Worm (Caenorhabditis elegans): ENCODE measurements around the gene C50F4.9.
A peak's percentile ranks its signal among the peaks of the same experiment; 100 is the strongest.

The C50F4.9 gene

ce11 chrV:9503152-9503817, 20.7 kb downstream of the C50F4.9 start:
- peak; percentile 76 for TF ChIP-seq nhr-129 (tag; optimal IDR thresholded peaks at IDR 0.05)
- peak; percentile 54 for TF ChIP-seq lin-13 (GFP tag; optimal IDR thresholded peaks at IDR 0.05)
- no peak for TF ChIP-seq skn-1 (tag; optimal IDR thresholded peaks at IDR 0.05)
- TF ChIP-seq crh-2 (tag; optimal IDR thresholded peaks at IDR 0.05), result peak; percentile 38
- no peak for TF ChIP-seq mab-5 (tag; optimal IDR thresholded peaks at IDR 0.05)
- peak; percentile 95 for TF ChIP-seq snpc-4 (tag; optimal IDR thresholded peaks at IDR 0.05)
- peak; percentile 75 for TF ChIP-seq sma-3 (GFP tag; optimal IDR thresholded peaks at IDR 0.05)
- TF ChIP-seq peb-1 (tag; optimal IDR thresholded peaks at IDR 0.05), result no peak
- peak; percentile 60 for TF ChIP-seq Y55F3AM.14 (GFP tag; optimal IDR thresholded peaks at IDR 0.05)
- no peak for TF ChIP-seq unc-39 (tag; optimal IDR thresholded peaks at IDR 0.05)
- peak; percentile 57 for TF ChIP-seq F13H6.1 (tag; optimal IDR thresholded peaks at IDR 0.05)
- peak; percentile 54 to 56 for TF ChIP-seq lsy-2 (tag; optimal IDR thresholded peaks at IDR 0.05)
- no peak for TF ChIP-seq unc-55 (GFP tag; optimal IDR thresholded peaks at IDR 0.05)
- TF ChIP-seq zag-1 (tag; optimal IDR thresholded peaks at IDR 0.05), result no peak
- peak; percentile 34 for TF ChIP-seq sem-4 (tag; optimal IDR thresholded peaks at IDR 0.05)
- peak; percentile 66 for TF ChIP-seq gmeb-1 (tag; optimal IDR thresholded peaks at IDR 0.05)
- peak; percentile 45 for TF ChIP-seq ztf-4 (tag; optimal IDR thresholded peaks at IDR 0.05)
- TF ChIP-seq elt-3 (tag; optimal IDR thresholded peaks at IDR 0.05), result no peak
- TF ChIP-seq sma-9 (GFP tag; optimal IDR thresholded peaks at IDR 0.05), result peak; percentile 59
- no peak for TF ChIP-seq sma-9 (tag; optimal IDR thresholded peaks at IDR 0.05)
- peak; percentile 51 for TF ChIP-seq lin-11 (tag; optimal IDR thresholded peaks at IDR 0.05)
- peak; percentile 44 for TF ChIP-seq fos-1 (tag; optimal IDR thresholded peaks at IDR 0.05)
- no peak for TF ChIP-seq mbf-1 (tag; optimal IDR thresholded peaks at IDR 0.05)
- TF ChIP-seq nhr-23 (tag; optimal IDR thresholded peaks at IDR 0.05), result no peak
- peak; percentile 54 for TF ChIP-seq nhr-25 (tag; optimal IDR thresholded peaks at IDR 0.05)
- no peak for TF ChIP-seq unc-62 (GFP tag; optimal IDR thresholded peaks at IDR 0.05)
- peak; percentile 71 for TF ChIP-seq nhr-21 (tag; optimal IDR thresholded peaks at IDR 0.05)
- TF ChIP-seq nhr-10 (tag; optimal IDR thresholded peaks at IDR 0.05), result peak; percentile 4
- TF ChIP-seq egl-27 (tag; optimal IDR thresholded peaks at IDR 0.05), result peak; percentile 67
- TF ChIP-seq ZK546.5 (tag; optimal IDR thresholded peaks at IDR 0.05), result no peak
- peak; percentile 53 for TF ChIP-seq C34F6.9 (tag; optimal IDR thresholded peaks at IDR 0.05)
- TF ChIP-seq ceh-16 (tag; optimal IDR thresholded peaks at IDR 0.05), result peak; percentile 48

DNA sequence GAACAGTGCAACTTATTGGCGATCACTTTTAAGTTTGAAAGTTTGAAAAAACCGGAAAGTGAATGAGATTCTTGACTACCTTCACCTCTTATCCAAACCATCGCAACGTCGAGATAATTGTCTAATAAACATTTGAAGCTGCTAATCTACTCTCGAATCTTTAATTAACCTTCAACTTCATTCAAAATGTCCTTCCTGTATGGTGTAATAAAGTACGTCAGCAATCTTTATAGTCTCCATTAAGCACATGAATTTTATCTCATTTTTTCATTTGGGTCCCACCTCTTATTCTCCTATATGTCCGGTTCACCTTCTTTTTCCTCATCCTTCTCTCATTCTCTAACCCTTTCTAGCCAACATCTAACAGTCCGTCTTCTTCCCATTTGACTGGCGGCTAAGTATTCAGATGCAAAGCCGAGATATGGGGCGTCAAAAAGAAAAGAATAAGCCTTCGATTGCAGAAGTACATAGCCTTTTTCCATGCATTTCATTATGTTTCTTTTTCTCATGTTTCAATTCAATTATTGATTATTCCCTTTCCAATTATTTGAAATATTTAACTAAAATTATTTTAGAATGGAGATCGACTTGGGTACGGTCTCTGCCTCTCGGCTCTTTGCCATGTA, 23.1 kb downstream of the C50F4.9 start, which contains the start of gene swt-5:
Gene swt-5, plus strand, starts transcription at position 576 of the 626 bp plus-strand sequence.
- TF ChIP-seq nhr-237 (tag; optimal IDR thresholded peaks at IDR 0.05), result no peak
- no peak for TF ChIP-seq sem-4 (tag; optimal IDR thresholded peaks at IDR 0.05)
- TF ChIP-seq crh-2 (tag; optimal IDR thresholded peaks at IDR 0.05), result no peak
- no peak for TF ChIP-seq nhr-21 (tag; optimal IDR thresholded peaks at IDR 0.05)

- TF ChIP-seq unc-62 (GFP tag; optimal IDR thresholded peaks at IDR 0.05), result no peak
- TF ChIP-seq alr-1 (tag; optimal IDR thresholded peaks at IDR 0.05), result no peak
- peak; percentile 42 for TF ChIP-seq blmp-1 (tag; optimal IDR thresholded peaks at IDR 0.05; ENCODE audit: insufficient read depth)
- TF ChIP-seq ceh-16 (tag; optimal IDR thresholded peaks at IDR 0.05), result no peak
- no peak for TF ChIP-seq nhr-77 (tag; optimal IDR thresholded peaks at IDR 0.05)
Measured at ce11 chrV:9499295-9499694, 24.7 kb downstream of the C50F4.9 start.

- TF ChIP-seq zag-1 (tag; optimal IDR thresholded peaks at IDR 0.05) (no peak), alr-1 (tag; optimal IDR thresholded peaks at IDR 0.05) (no peak), nhr-11 (tag; optimal IDR thresholded peaks at IDR 0.05) (no peak)
Measured at ce11 chrV:9496742-9497141, 27.3 kb downstream of the C50F4.9 start, which contains the start of gene gsnl-1. Gene gsnl-1, plus strand, starts transcription at chrV:9497042.

All from whole organism, L2 larva.